Fruit fly (Drosophila melanogaster) whole organism: ENCODE measurements around the gene Cpr72Ec.

Source experiments
- CG8478 ChIP-seq: fragments of >200 bp; optimal IDR thresholded peaks from 2 replicates; lab custom pipeline; 2018; ENCODE audit warnings: inconsistent platforms
- Dll ChIP-seq: fragments of >200 bp; optimal IDR thresholded peaks from 2 replicates; lab custom pipeline; 2017
- EcR ChIP-seq, 2 experiments: fragments of >200 bp; optimal IDR thresholded peaks; 2 replicates each; lab custom pipeline; 2017; ENCODE audit warnings: missing biosample characterization in 2 of 2, missing genetic modification characterization in 2 of 2, missing genetic modification reagents in 2 of 2
- pan ChIP-seq: fragments of >200 bp; optimal IDR thresholded peaks from 2 replicates; lab custom pipeline; 2017

DNA sequence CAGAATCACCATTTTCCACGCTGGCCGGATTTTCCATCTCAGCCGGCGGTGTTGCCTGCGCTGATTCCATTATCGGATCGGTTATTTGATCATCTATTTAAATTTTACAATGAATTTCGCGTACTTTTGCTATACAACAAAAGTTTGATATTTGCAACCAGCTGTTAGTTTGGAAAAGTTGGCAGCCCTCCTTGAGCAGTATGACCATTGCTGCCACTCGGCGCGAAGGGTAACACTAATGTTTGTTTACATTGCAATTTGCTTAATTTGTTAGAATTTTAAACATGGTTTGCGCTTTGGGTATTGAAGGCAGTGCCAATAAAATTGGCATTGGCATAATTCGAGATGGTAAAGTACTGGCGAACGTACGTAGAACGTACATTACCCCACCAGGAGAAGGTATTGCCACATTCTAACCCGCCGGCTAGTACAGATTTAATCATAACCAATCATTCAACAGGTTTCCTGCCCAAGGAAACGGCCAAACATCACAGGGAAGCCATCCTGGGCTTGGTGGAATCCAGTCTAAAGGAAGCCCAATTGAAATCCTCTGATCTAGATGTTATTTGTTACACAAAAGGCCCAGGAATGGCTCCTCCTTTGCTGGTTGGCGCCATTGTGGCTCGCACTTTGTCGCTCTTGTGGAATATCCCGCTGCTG, 15.2 kb downstream of the Cpr72Ec start, which contains the start of the genes Golgin104 and Tcs3:
- TF ChIP-seq EcR (GFP tag; optimal IDR thresholded peaks at IDR 0.05; lab: Kevin White, UChicago) (no peak), CG8478 (lab: Kevin White, UChicago) (no peak), pan (lab: Kevin White, UChicago) (no peak), Dll (lab: Kevin White, UChicago) (no peak)
